Fruit fly (Drosophila melanogaster) whole organism, wandering third instar larva: ENCODE measurements around the gene Mvl.

Source experiments
- CG32264 ChIP-seq: fragments of 200-800 bp; sonication (Bioruptor generic); optimal IDR thresholded peaks from 2 replicates; lab custom pipeline; 2016; ENCODE audit warnings: missing biosample characterization, missing genetic modification characterization
- CG9705 ChIP-seq: fragments of 200-800 bp; sonication (Bioruptor generic); optimal IDR thresholded peaks from 2 replicates; lab custom pipeline; 2018; ENCODE audit warnings: missing biosample characterization, mild to moderate bottlenecking, missing genetic modification characterization
- CrebA ChIP-seq: fragments of 200-800 bp; sonication (Bioruptor generic); optimal IDR thresholded peaks from 2 replicates; lab custom pipeline; 2016; ENCODE audit warnings: missing biosample characterization, mild to moderate bottlenecking, missing genetic modification characterization, borderline replicate concordance
- GATAd ChIP-seq: sonication (Bioruptor generic); optimal IDR thresholded peaks from 2 replicates; lab custom pipeline; 2016; ENCODE audit warnings: missing biosample characterization, missing genetic modification characterization
- br ChIP-seq: fragments of 200-800 bp; sonication (Bioruptor generic); optimal IDR thresholded peaks from 2 replicates; lab custom pipeline; 2016; ENCODE audit warnings: missing biosample characterization, missing genetic modification characterization
- jim ChIP-seq: fragments of 175-275, 200-325 bp; sonication (Bioruptor generic); optimal IDR thresholded peaks from 2 replicates; lab custom pipeline; 2016; ENCODE audit warnings: missing biosample characterization, mild to moderate bottlenecking, missing genetic modification characterization
- lola ChIP-seq: fragments of >200 bp; optimal IDR thresholded peaks from 2 replicates; lab custom pipeline; 2017; ENCODE audit warnings: missing biosample characterization, missing genetic modification characterization
- pan ChIP-seq: fragments of >200 bp; optimal IDR thresholded peaks from 2 replicates; lab custom pipeline; 2017
- psq ChIP-seq: fragments of 200-800 bp; sonication (Bioruptor generic); optimal IDR thresholded peaks from 3 replicates; lab custom pipeline; 2017; ENCODE audit warnings: missing biosample characterization, mild to moderate bottlenecking, missing genetic modification characterization, moderate library complexity
- sv ChIP-seq: fragments of 200-800 bp; sonication (Bioruptor generic); optimal IDR thresholded peaks from 3 replicates; lab custom pipeline; 2016; ENCODE audit warnings: missing biosample characterization, missing genetic modification characterization

Gene Mvl

DNA sequence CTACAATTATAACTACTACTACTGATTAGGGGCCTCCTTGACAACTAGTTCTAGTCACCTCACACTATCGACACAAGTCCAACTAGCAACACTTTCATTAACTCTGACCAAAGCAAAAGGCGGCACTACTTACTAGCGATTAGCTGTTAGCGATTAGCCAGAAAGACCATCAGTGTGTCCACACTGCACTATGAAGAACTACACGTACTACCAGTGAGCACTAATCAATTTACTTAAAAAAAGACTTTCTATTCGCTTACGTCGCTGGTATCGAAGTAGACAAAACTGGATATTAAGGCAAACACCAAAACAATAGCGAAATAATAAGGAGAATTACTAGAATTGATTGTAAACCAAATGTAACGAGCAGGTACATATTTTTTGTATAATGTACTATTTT lies 46.8 kb downstream of the Mvl start:
- no peak for TF ChIP-seq psq
- no peak for TF ChIP-seq CG9705
- TF ChIP-seq CG32264 (GFP tag; lab: Kevin White, UChicago): no peak
- TF ChIP-seq lola (GFP tag; lab: Kevin White, UChicago): no peak
- no peak for TF ChIP-seq pan
- TF ChIP-seq CrebA (GFP tag; lab: Kevin White, UChicago): no peak
- TF ChIP-seq br (GFP tag; lab: Kevin White, UChicago): no peak
- TF ChIP-seq jim (GFP tag; lab: Kevin White, UChicago): no peak
- no peak for TF ChIP-seq sv
- TF ChIP-seq GATAd: no peak

DNA sequence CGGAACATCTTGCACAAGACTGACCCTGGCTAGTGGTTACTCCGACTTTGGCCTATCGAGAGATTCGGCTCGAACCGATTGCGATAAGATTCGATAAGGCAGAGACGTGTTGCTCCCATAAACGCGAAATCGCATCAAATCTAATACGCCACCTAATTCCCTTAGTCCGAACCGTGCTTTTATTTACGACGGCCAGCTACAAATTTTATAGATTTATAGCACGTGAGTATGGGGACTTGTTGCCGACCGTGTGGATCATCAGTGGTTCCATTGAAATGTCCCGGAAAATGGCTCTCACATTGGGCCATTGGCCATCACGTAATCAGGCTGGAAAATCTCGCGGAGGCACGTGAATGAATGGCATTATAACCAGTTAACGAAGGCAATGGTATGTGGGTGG lies 53.6 kb downstream of the Mvl start, which contains the start of gene Alp5:
Gene Alp5, minus strand, starts transcription at position 24 of the 400 bp plus-strand sequence.
- TF ChIP-seq CG32264 (GFP tag; lab: Kevin White, UChicago) (no peak), CrebA (GFP tag; lab: Kevin White, UChicago) (peak; percentile 35)
